Fruit fly (Drosophila melanogaster) whole organism, embryonic: ENCODE data around the gene ckd.

Source experiments
- CG10267 ChIP-seq: fragments of 200-800 bp; sonication (Bioruptor generic); optimal IDR thresholded peaks from 2 replicates; lab custom pipeline; 2018; ENCODE audit warnings: missing biosample characterization, mild to moderate bottlenecking, missing genetic modification characterization, moderate library complexity
- CG10654 ChIP-seq: fragments of 200-800 bp; sonication (Bioruptor generic); optimal IDR thresholded peaks from 2 replicates; lab custom pipeline; 2016; ENCODE audit warnings: missing biosample characterization, missing genetic modification characterization
- CG11456 ChIP-seq: fragments of 200-800 bp; sonication (Bioruptor generic); IDR thresholded peaks from 3 replicates; pipeline ENCODE4 v1.3.6; 2022; ENCODE audit warnings: missing biosample characterization, missing genetic modification characterization
- CG12744 ChIP-seq: fragments of 200-800 bp; sonication (Bioruptor generic); optimal IDR thresholded peaks from 2 replicates; lab custom pipeline; 2016; ENCODE audit warnings: missing biosample characterization, missing genetic modification characterization
- CG15011 ChIP-seq: fragments of 200-800 bp; sonication (Bioruptor generic); optimal IDR thresholded peaks from 3 replicates; lab custom pipeline; 2018; ENCODE audit warnings: missing biosample characterization, mild to moderate bottlenecking, missing genetic modification characterization
- CG3163 ChIP-seq: fragments of 200-800 bp; sonication (Bioruptor generic); optimal IDR thresholded peaks from 3 replicates; lab custom pipeline; 2016; ENCODE audit warnings: missing biosample characterization, missing genetic modification characterization
- CG32532 ChIP-seq: fragments of 200-800 bp; sonication (Bioruptor generic); IDR thresholded peaks from 2 replicates; pipeline ENCODE4 v1.3.6; 2022; ENCODE audit warnings: missing biosample characterization, missing genetic modification characterization
- CG32767 ChIP-seq: fragments of 200-800 bp; sonication (Bioruptor generic); IDR thresholded peaks from 2 replicates; pipeline ENCODE4 v1.3.6; 2022; ENCODE audit warnings: missing biosample characterization, missing genetic modification characterization
- CG42726 ChIP-seq: fragments of 200-800 bp; sonication (Bioruptor generic); IDR thresholded peaks from 2 replicates; pipeline ENCODE4 v1.3.6; 2022; ENCODE audit warnings: missing biosample characterization, missing genetic modification characterization; ENCODE audit not compliant: partially characterized antibody
- CG4424 ChIP-seq: fragments of 200-800 bp; sonication (Bioruptor generic); optimal IDR thresholded peaks from 3 replicates; lab custom pipeline; 2016; ENCODE audit warnings: missing biosample characterization, missing genetic modification characterization
- CG4820 ChIP-seq: fragments of 200-800 bp; sonication (Bioruptor generic); optimal IDR thresholded peaks from 3 replicates; lab custom pipeline; 2016; ENCODE audit warnings: missing biosample characterization, missing genetic modification characterization
- CG4854 ChIP-seq: fragments of 200-800 bp; sonication (Bioruptor generic); optimal IDR thresholded peaks from 2 replicates; lab custom pipeline; 2016; ENCODE audit warnings: missing biosample characterization, missing genetic modification characterization, inconsistent platforms
- CG6765 ChIP-seq: fragments of 200-800 bp; sonication (Bioruptor generic); optimal IDR thresholded peaks from 3 replicates; lab custom pipeline; 2017; ENCODE audit warnings: missing biosample characterization, mild to moderate bottlenecking, missing genetic modification characterization
- CG7357 ChIP-seq: fragments of 200-800 bp; sonication (Bioruptor generic); IDR thresholded peaks from 3 replicates; pipeline ENCODE4 v1.3.6; 2022; ENCODE audit warnings: missing biosample characterization, missing genetic modification characterization
- CG9932 ChIP-seq: fragments of 200-800 bp; sonication (Bioruptor generic); IDR thresholded peaks from 2 replicates; pipeline ENCODE4 v1.3.6; 2022; ENCODE audit warnings: missing biosample characterization, missing genetic modification characterization
- D ChIP-seq, 2 experiments: fragments of 200-800 bp in 1 of 2; fragments of >200 bp in 1 of 2; sonication (Bioruptor generic) in 1 of 2; optimal IDR thresholded peaks; 2 replicates in 1 of 2; 3 replicates in 1 of 2; lab custom pipeline; 2017; ENCODE audit warnings: mild to moderate bottlenecking in 1 of 2, missing biosample characterization in 1 of 2, missing genetic modification characterization in 1 of 2, missing genetic modification reagents in 1 of 2
- Dbx ChIP-seq: fragments of 200-800 bp; sonication (Bioruptor generic); IDR thresholded peaks from 3 replicates; pipeline ENCODE4 v1.3.6; 2022; ENCODE audit warnings: missing biosample characterization, missing genetic modification characterization
- Dfd ChIP-seq, 2 experiments: fragments of >200 bp; optimal IDR thresholded peaks; 2 replicates each; lab custom pipeline; 2017; ENCODE audit warnings: missing biosample characterization in 2 of 2, missing genetic modification characterization in 2 of 2
- Dref ChIP-seq: fragments of 200-800 bp; sonication (Bioruptor generic); IDR thresholded peaks from 2 replicates; pipeline ENCODE4 v1.3.6; 2022; ENCODE audit warnings: missing biosample characterization, missing genetic modification characterization
- ERR ChIP-seq: fragments of 200-800 bp; sonication (Bioruptor generic); optimal IDR thresholded peaks from 2 replicates; lab custom pipeline; 2016; ENCODE audit warnings: missing biosample characterization, missing genetic modification characterization
- Ets97D ChIP-seq: fragments of 200-800 bp; sonication (Bioruptor generic); optimal IDR thresholded peaks from 3 replicates; lab custom pipeline; 2016; ENCODE audit warnings: missing biosample characterization, missing genetic modification characterization
- Fer2 ChIP-seq: fragments of 200-800 bp; sonication (Bioruptor generic); optimal IDR thresholded peaks from 2 replicates; lab custom pipeline; 2018; ENCODE audit warnings: missing biosample characterization, mild to moderate bottlenecking, missing genetic modification characterization, moderate library complexity
- Hr39 ChIP-seq: fragments of >200 bp; optimal IDR thresholded peaks from 2 replicates; lab custom pipeline; 2017
- Neu2 ChIP-seq: fragments of 200-800 bp; sonication (Bioruptor generic); optimal IDR thresholded peaks from 3 replicates; lab custom pipeline; 2016; ENCODE audit warnings: missing biosample characterization, missing genetic modification characterization, borderline replicate concordance
- Nf-YB ChIP-seq: fragments of 200-800 bp; sonication (Bioruptor generic); optimal IDR thresholded peaks from 3 replicates; lab custom pipeline; 2019; ENCODE audit warnings: missing biosample characterization, mild to moderate bottlenecking, missing genetic modification characterization, moderate library complexity
- Poxn ChIP-seq: fragments of 200-800 bp; sonication (Bioruptor generic); IDR thresholded peaks from 2 replicates; pipeline ENCODE4 v1.3.6; 2022; ENCODE audit warnings: missing biosample characterization, missing genetic modification characterization
- ap ChIP-seq: fragments of 200-800 bp; sonication (Bioruptor generic); IDR thresholded peaks from 2 replicates; pipeline ENCODE4 v1.3.6; 2022; ENCODE audit warnings: missing biosample characterization, missing genetic modification characterization
- az2 ChIP-seq: fragments of 200-800 bp; sonication (Bioruptor generic); optimal IDR thresholded peaks from 3 replicates; lab custom pipeline; 2016; ENCODE audit warnings: missing biosample characterization, missing genetic modification characterization
- bsh ChIP-seq, 2 experiments: fragments of 200-800 bp; sonication (Bioruptor generic); optimal IDR thresholded peaks; 2 replicates each; lab custom pipeline; 2017 to 2018; ENCODE audit warnings: mild to moderate bottlenecking in 2 of 2, missing biosample characterization in 2 of 2, missing genetic modification characterization in 2 of 2, moderate library complexity in 1 of 2
- chn ChIP-seq: fragments of 200-800 bp; sonication (Bioruptor generic); optimal IDR thresholded peaks from 2 replicates; lab custom pipeline; 2016; ENCODE audit warnings: missing biosample characterization, missing genetic modification characterization
- emc ChIP-seq: fragments of 200-800 bp; sonication (Bioruptor generic); optimal IDR thresholded peaks from 2 replicates; lab custom pipeline; 2016; ENCODE audit warnings: missing biosample characterization, missing genetic modification characterization
- eve ChIP-seq, 2 experiments: fragments of >200 bp; optimal IDR thresholded peaks; 2 replicates each; lab custom pipeline; 2017; ENCODE audit warnings: missing biosample characterization in 2 of 2, missing genetic modification characterization in 2 of 2
- ewg ChIP-seq: fragments of 200-800 bp; sonication (Bioruptor generic); optimal IDR thresholded peaks from 3 replicates; lab custom pipeline; 2017; ENCODE audit warnings: mild to moderate bottlenecking, missing biosample characterization, missing genetic modification reagents, missing genetic modification characterization
- fd102C ChIP-seq: fragments of 200-800 bp; sonication (Bioruptor generic); optimal IDR thresholded peaks from 2 replicates; lab custom pipeline; 2018; ENCODE audit warnings: missing biosample characterization, mild to moderate bottlenecking, missing genetic modification characterization, moderate library complexity
- ham ChIP-seq: fragments of 200-800 bp; sonication (Bioruptor generic); IDR thresholded peaks from 2 replicates; pipeline ENCODE4 v1.3.6; 2022; ENCODE audit warnings: missing biosample characterization, missing genetic modification characterization
- hbn ChIP-seq: fragments of 200-800 bp; sonication (Bioruptor generic); IDR thresholded peaks from 2 replicates; pipeline ENCODE4 v1.3.6; 2022; ENCODE audit warnings: missing biosample characterization, missing genetic modification characterization; ENCODE audit not compliant: partially characterized antibody
- hkb ChIP-seq, 2 experiments: fragments of 200-800 bp in 1 of 2; fragments of >200 bp in 1 of 2; sonication (Bioruptor generic) in 1 of 2; IDR thresholded peaks in 1 of 2; optimal IDR thresholded peaks in 1 of 2; 2 replicates each; pipeline versions ENCODE4 v1.3.6 to Lab custom; 2017 to 2022; ENCODE audit warnings: missing biosample characterization in 1 of 2, missing genetic modification characterization in 1 of 2
- ind ChIP-seq: fragments of 200-800 bp; sonication (Bioruptor generic); optimal IDR thresholded peaks from 3 replicates; lab custom pipeline; 2016; ENCODE audit warnings: missing biosample characterization, missing genetic modification characterization
- kah ChIP-seq: fragments of 200-800 bp; sonication (Bioruptor generic); optimal IDR thresholded peaks from 2 replicates; lab custom pipeline; 2018; ENCODE audit warnings: missing biosample characterization, mild to moderate bottlenecking, missing genetic modification characterization
- lmd ChIP-seq: fragments of 200-800 bp; sonication (Bioruptor generic); IDR thresholded peaks from 2 replicates; pipeline ENCODE4 v1.3.6; 2022; ENCODE audit warnings: missing biosample characterization, missing genetic modification characterization
- mld ChIP-seq: fragments of 200-800 bp; sonication (Bioruptor generic); IDR thresholded peaks from 3 replicates; pipeline ENCODE4 v1.3.6; 2022; ENCODE audit warnings: missing biosample characterization, missing genetic modification characterization; ENCODE audit not compliant: partially characterized antibody
- peb ChIP-seq: fragments of 200-800 bp; sonication (Bioruptor generic); IDR thresholded peaks from 2 replicates; pipeline ENCODE4 v1.3.6; 2022; ENCODE audit warnings: missing biosample characterization, missing genetic modification characterization
- pita ChIP-seq: fragments of 200-800 bp; sonication (Bioruptor generic); optimal IDR thresholded peaks from 2 replicates; lab custom pipeline; 2017; ENCODE audit warnings: missing biosample characterization, mild to moderate bottlenecking, missing genetic modification characterization
- schlank ChIP-seq: fragments of 200-800 bp; sonication (Bioruptor generic); optimal IDR thresholded peaks from 2 replicates; lab custom pipeline; 2018; ENCODE audit warnings: missing biosample characterization, mild to moderate bottlenecking, missing genetic modification characterization
- sisA ChIP-seq: fragments of 200-800 bp; sonication (Bioruptor generic); IDR thresholded peaks from 2 replicates; pipeline ENCODE4 v1.3.6; 2022; ENCODE audit warnings: missing biosample characterization, missing genetic modification characterization
- slou ChIP-seq: fragments of 200-800 bp; sonication (Bioruptor generic); optimal IDR thresholded peaks from 3 replicates; lab custom pipeline; 2016; ENCODE audit warnings: missing biosample characterization, missing genetic modification characterization
- tin ChIP-seq: fragments of 200-800 bp; sonication (Bioruptor generic); optimal IDR thresholded peaks from 3 replicates; lab custom pipeline; 2016; ENCODE audit warnings: missing biosample characterization, missing genetic modification characterization
- tio ChIP-seq: fragments of 200-800 bp; sonication (Bioruptor generic); optimal IDR thresholded peaks from 2 replicates; lab custom pipeline; 2017; ENCODE audit warnings: missing biosample characterization, missing genetic modification characterization, inconsistent platforms
- vfl ChIP-seq: fragments of 200-800 bp; sonication (Bioruptor generic); optimal IDR thresholded peaks from 2 replicates; lab custom pipeline; 2016; ENCODE audit warnings: missing biosample characterization, missing genetic modification characterization

ckd gene

DNA sequence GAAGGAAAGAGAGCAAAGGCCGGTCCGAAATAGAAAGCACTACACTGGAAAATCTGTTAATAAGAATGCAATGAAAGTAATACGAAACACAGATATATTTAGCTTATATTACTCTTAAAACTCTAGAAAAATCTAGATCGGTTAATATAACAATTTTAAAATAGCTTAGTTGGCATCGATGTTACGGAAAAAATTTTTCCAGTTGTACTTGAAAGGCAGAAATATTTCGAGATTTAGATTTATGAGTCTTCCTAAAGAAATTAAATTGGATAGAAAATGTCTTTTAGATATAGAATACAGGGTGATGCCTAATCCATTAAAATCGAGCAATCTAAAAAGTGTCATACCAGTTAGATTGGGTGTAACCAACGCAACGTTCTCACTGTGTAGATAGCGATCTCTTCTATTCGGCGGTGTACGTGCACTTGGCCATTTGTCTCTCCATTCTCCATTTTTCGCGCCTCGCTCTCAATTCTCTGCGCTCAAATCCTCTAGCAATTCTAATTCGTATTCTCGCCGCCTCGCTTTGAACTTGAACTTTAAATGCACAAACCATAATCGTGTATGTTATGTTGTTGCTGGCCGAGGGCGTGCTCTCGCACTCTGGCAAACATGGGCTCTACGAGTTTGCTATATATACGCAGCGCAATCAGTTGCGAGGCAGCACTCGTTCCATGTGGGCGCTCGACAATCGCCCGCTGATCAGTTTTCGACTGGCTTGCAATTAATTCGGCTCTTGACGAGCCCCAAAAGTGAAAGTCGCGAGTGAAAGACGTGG lies 7.5 kb upstream of the ckd start (continued):
- peak; percentile 91 for TF ChIP-seq slou (GFP tag; lab: Kevin White, UChicago)
- TF ChIP-seq CG15011: peak; percentile 94
- peak; percentile 86 for TF ChIP-seq CG7357
- no peak for TF ChIP-seq mld
- peak; percentile 97 for TF ChIP-seq az2 (GFP tag; lab: Kevin White, UChicago)
- TF ChIP-seq fd102C: peak; percentile 10
- TF ChIP-seq lmd: peak; percentile 93
- peak; percentile 85 for TF ChIP-seq vfl (GFP tag; lab: Kevin White, UChicago)
- TF ChIP-seq Dbx (GFP tag; lab: Robert Waterston, UW): peak; percentile 70; the same call in 2 of the 3 replicates
- TF ChIP-seq ewg (GFP tag; lab: Kevin White, UChicago): peak; percentile 91
- no peak for TF ChIP-seq D (optimal IDR thresholded peaks at IDR 0.05; lab: Kevin White, UChicago)
- TF ChIP-seq D (GFP tag; optimal IDR thresholded peaks at IDR 0.05; lab: Kevin White, UChicago): peak; percentile 97
- no peak for TF ChIP-seq hkb (optimal IDR thresholded peaks at IDR 0.05; lab: Kevin White, UChicago)
- TF ChIP-seq hkb (GFP tag; IDR thresholded peaks at IDR 0.05; lab: Robert Waterston, UW): peak; percentile 80
- TF ChIP-seq CG4424 (GFP tag; lab: Kevin White, UChicago): peak; percentile 97
- peak; percentile 89 for TF ChIP-seq CG10267
- TF ChIP-seq ERR (GFP tag; lab: Kevin White, UChicago): peak; percentile 90
- peak; percentile 92 for TF ChIP-seq chn (GFP tag; lab: Kevin White, UChicago)
- TF ChIP-seq sisA: peak; percentile 88
- TF ChIP-seq Dref (GFP tag; lab: Robert Waterston, UW): no peak
- TF ChIP-seq Ets97D (GFP tag; lab: Kevin White, UChicago): peak; percentile 80
- peak; percentile 82 for TF ChIP-seq CG32532 (GFP tag; lab: Robert Waterston, UW)
- TF ChIP-seq Dfd (GFP tag; optimal IDR thresholded peaks at IDR 0.05; lab: Kevin White, UChicago): peak in 1 of 2 experiments; percentile 78
- no peak for TF ChIP-seq CG42726 (GFP tag; lab: Robert Waterston, UW)
- peak; percentile 92 to 94 for TF ChIP-seq bsh (GFP tag; optimal IDR thresholded peaks at IDR 0.05; lab: Kevin White, UChicago)
- TF ChIP-seq Neu2 (GFP tag; lab: Kevin White, UChicago): peak; percentile 64
- TF ChIP-seq emc (GFP tag; lab: Kevin White, UChicago): peak; percentile 88
- TF ChIP-seq kah: peak; percentile 73
- peak; percentile 95 for TF ChIP-seq CG4820
- TF ChIP-seq ap (GFP tag; lab: Robert Waterston, UW): peak; percentile 72
- peak; percentile 96 for TF ChIP-seq tin (GFP tag; lab: Kevin White, UChicago)
- peak; percentile 79 for TF ChIP-seq CG3163
- TF ChIP-seq Hr39 (lab: Kevin White, UChicago): no peak
- TF ChIP-seq hbn (GFP tag; lab: Robert Waterston, UW): no peak
- peak; percentile 76 for TF ChIP-seq schlank (tag; lab: Kevin White, UChicago)
- TF ChIP-seq Poxn (GFP tag; lab: Robert Waterston, UW): peak; percentile 58; the same call in 1 of the 2 replicates
- peak; percentile 76 for TF ChIP-seq CG11456 (GFP tag; lab: Robert Waterston, UW)
- peak; percentile 59 for TF ChIP-seq peb (GFP tag; lab: Robert Waterston, UW)
- TF ChIP-seq Nf-YB: peak; percentile 86
- TF ChIP-seq tio (GFP tag; lab: Kevin White, UChicago): peak; percentile 98
- TF ChIP-seq CG4854 (GFP tag; lab: Kevin White, UChicago): peak; percentile 88
- TF ChIP-seq Fer2 (tag; lab: Kevin White, UChicago): peak; percentile 80
- peak; percentile 87 for TF ChIP-seq CG9932 (GFP tag; lab: Robert Waterston, UW)
- TF ChIP-seq CG10654 (GFP tag; lab: Kevin White, UChicago): peak; percentile 83
- peak; percentile 76; the same call in 1 of the 2 replicates for TF ChIP-seq CG32767 (GFP tag; lab: Robert Waterston, UW)
- TF ChIP-seq pita (GFP tag; lab: Kevin White, UChicago): no peak
- TF ChIP-seq eve (GFP tag; optimal IDR thresholded peaks at IDR 0.05; lab: Kevin White, UChicago): peak in 1 of 2 experiments; percentile 99
- peak; percentile 95 for TF ChIP-seq ind (GFP tag; lab: Kevin White, UChicago)
- peak; percentile 86 for TF ChIP-seq CG6765 (GFP tag; lab: Kevin White, UChicago)
- TF ChIP-seq CG12744 (GFP tag; lab: Kevin White, UChicago): peak; percentile 92
- peak; percentile 48; the same call in 1 of the 2 replicates for TF ChIP-seq ham (GFP tag; lab: Robert Waterston, UW)
